Worm (Caenorhabditis elegans): Measurements from ENCODE around the gene JC8.4.

The JC8.4 gene

DNA sequence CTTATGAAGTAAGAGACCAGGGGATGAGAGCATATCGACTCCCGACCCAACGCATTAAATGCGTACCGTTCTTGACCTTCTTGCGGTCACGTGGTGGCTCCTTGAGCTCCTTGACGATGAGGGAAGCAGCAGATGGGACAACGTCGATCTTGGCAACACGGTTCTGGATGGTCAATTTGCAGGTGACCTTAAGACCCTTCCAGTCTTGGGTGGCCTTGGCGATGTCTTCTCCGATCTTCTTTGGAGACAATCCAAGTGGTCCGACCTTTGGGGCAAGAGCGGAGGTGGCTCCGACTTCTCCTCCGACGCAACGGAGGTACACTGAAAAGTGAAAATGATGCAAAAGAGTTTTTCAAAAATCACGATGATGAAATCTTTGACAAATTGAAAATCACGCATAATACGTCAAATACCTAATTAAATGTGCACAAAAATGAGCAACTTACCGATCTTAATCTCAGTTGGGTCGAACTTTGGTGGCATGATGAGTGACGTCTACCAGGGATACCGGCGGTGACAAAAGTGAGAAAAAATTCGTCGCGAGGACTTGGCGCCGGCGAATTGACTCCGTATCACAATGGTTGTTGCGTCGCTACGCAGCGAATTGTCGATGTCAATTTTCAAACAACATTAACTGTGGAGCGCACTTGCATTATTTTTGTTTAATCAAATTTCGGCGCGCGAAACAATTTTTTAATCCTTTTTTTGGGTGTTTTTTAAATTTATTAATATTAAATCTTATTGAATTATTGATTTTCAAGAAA is 3.2 kb upstream of the JC8.4 start, which contains the start of gene rpl-12 (continued):
- TF ChIP-seq lin-39 (tag; optimal IDR thresholded peaks at IDR 0.05) (peak; percentile 33), ces-1 (GFP tag; optimal IDR thresholded peaks at IDR 0.05) (peak; percentile 97), set-16 (GFP tag; IDR thresholded peaks at IDR 0.05) (peak; percentile 40), jun-1 (tag; optimal IDR thresholded peaks at IDR 0.05) (peak; percentile 93), ZK337.2 (GFP tag; IDR thresholded peaks at IDR 0.05) (no peak), unc-39 (tag; optimal IDR thresholded peaks at IDR 0.05) (no peak), php-3 (GFP tag; IDR thresholded peaks at IDR 0.05) (peak; percentile 93), lsy-2 (tag; optimal IDR thresholded peaks at IDR 0.05) (peak; percentile 93 to 98), Y48G9A.11 (GFP tag; IDR thresholded peaks at IDR 0.05) (peak; percentile 87), ztf-7 (tag; optimal IDR thresholded peaks at IDR 0.05) (peak; percentile 97), hlh-30 (tag; optimal IDR thresholded peaks at IDR 0.05; ENCODE audit: insufficient read depth) (peak; percentile 97), pqm-1 (tag; optimal IDR thresholded peaks at IDR 0.05) (peak; percentile 49), skn-1 (tag; optimal IDR thresholded peaks at IDR 0.05) (peak; percentile 89), daf-19 (GFP tag; conservative IDR thresholded peaks at IDR 0.05) (peak; percentile 93), aly-2 (tag; optimal IDR thresholded peaks at IDR 0.05) (peak; percentile 70), nhr-76 (tag; optimal IDR thresholded peaks at IDR 0.05) (peak; percentile 59), madf-9 (GFP tag; conservative IDR thresholded peaks at IDR 0.05) (peak; percentile 97), mes-2 (tag; optimal IDR thresholded peaks at IDR 0.05; ENCODE audit: poor library complexity, severe bottlenecking) (peak; percentile 99), unc-62 (GFP tag; optimal IDR thresholded peaks at IDR 0.05 in 1 of 2) (peak; percentile 18 to 100), unc-62 (tag; optimal IDR thresholded peaks at IDR 0.05) (no peak), nhr-6 (tag; optimal IDR thresholded peaks at IDR 0.05) (peak; percentile 99), dmd-9 (GFP tag; IDR thresholded peaks at IDR 0.05) (peak; percentile 94), Y105C5A.15 (GFP tag; IDR thresholded peaks at IDR 0.05) (no peak), ztf-11 (tag; optimal IDR thresholded peaks at IDR 0.05) (no peak), zfp-2 (tag; optimal IDR thresholded peaks at IDR 0.05) (peak; percentile 99), F10B5.3 (tag; optimal IDR thresholded peaks at IDR 0.05) (peak; percentile 90), zag-1 (tag; optimal IDR thresholded peaks at IDR 0.05) (peak; percentile 58), lin-29 (GFP tag; IDR thresholded peaks at IDR 0.05) (peak; percentile 95), dmd-8 (GFP tag; IDR thresholded peaks at IDR 0.05) (0 out of 2 replicates have a peak, but pooled peaks have one; percentile 41), nhr-41 (GFP tag; IDR thresholded peaks at IDR 0.05) (peak; percentile 71), hif-1 (tag; optimal IDR thresholded peaks at IDR 0.05) (peak; percentile 82 to 95), nhr-11 (tag; optimal IDR thresholded peaks at IDR 0.05) (peak; percentile 99), rbr-2 (tag; optimal IDR thresholded peaks at IDR 0.05) (peak; percentile 98), ama-1 (optimal IDR thresholded peaks at IDR 0.05) (peak; percentile 93), hmg-1.1 (GFP tag; IDR thresholded peaks at IDR 0.05) (peak; percentile 98), lir-3 (tag; optimal IDR thresholded peaks at IDR 0.05) (peak; percentile 41), pha-4 (GFP tag; IDR thresholded peaks at IDR 0.05) (peak; percentile 97), pha-4 (tag; optimal IDR thresholded peaks at IDR 0.05) (peak; percentile 99), egl-27 (tag; optimal IDR thresholded peaks at IDR 0.05) (no peak)

DNA sequence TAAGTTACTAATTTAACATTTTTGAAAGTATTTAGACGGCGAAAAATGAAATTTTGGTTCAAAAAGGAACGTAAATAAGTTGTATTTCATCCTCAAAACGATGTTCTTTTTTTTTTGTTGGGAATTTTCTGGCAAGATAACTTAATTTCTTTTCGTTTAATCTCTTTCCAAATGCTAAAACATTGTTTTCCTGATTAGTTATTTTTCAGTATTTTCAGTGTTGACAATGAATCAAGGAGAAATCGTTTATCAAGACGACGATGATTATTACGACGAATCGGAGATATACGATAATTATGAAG is 2.7 kb upstream of the JC8.4 start, which contains the start of gene lin-54:
Gene lin-54, plus strand, starts transcription at position 203 of the 302 bp plus-strand sequence.
- TF ChIP-seq zfp-3 (GFP tag; conservative IDR thresholded peaks at IDR 0.05) (no peak), dve-1 (tag; optimal IDR thresholded peaks at IDR 0.05; ENCODE audit: insufficient read depth) (no peak), F44E2.7 (GFP tag; IDR thresholded peaks at IDR 0.05) (no peak), sdz-12 (GFP tag; optimal IDR thresholded peaks at IDR 0.05) (no peak), nhr-41 (GFP tag; IDR thresholded peaks at IDR 0.05) (no peak)

All from whole organism, L4 larva.